Worm (Caenorhabditis elegans) whole organism, late embryonic: ENCODE results near the gene F13A7.7.
A peak's percentile ranks its signal among the peaks of the same experiment; 100 is the strongest.

Experiments
- C08G9.2 ChIP-seq: sonication (generic microtip); optimal IDR thresholded peaks from 2 replicates; lab custom pipeline; 2016; ENCODE audit warnings: mild to moderate bottlenecking, missing genetic modification characterization, moderate library complexity, missing compliant biosample characterization
- F13H6.1 ChIP-seq: sonication (generic microtip); optimal IDR thresholded peaks from 2 replicates; lab custom pipeline; 2016; ENCODE audit warnings: missing genetic modification characterization, missing compliant biosample characterization
- K09A11.1 ChIP-seq: sonication (generic microtip); optimal IDR thresholded peaks from 2 replicates; lab custom pipeline; 2017; ENCODE audit warnings: antibody characterized with exemption, mild to moderate bottlenecking, missing genetic modification characterization, missing compliant biosample characterization; ENCODE audit not compliant: insufficient read depth
- ama-1 ChIP-seq: fragments of 150-350 bp; optimal IDR thresholded peaks from 2 replicates; lab custom pipeline; 2014
- ceh-14 ChIP-seq: sonication (generic microtip); optimal IDR thresholded peaks from 2 replicates; lab custom pipeline; 2016; ENCODE audit warnings: missing genotype, missing genetic modification characterization, missing compliant biosample characterization
- ceh-19 ChIP-seq: fragments of 200-800 bp; sonication (Bioruptor generic); optimal IDR thresholded peaks from 2 replicates; lab custom pipeline; 2018; ENCODE audit warnings: mild to moderate bottlenecking, missing genetic modification characterization, missing compliant biosample characterization
- ceh-2 ChIP-seq: sonication (generic microtip); optimal IDR thresholded peaks from 2 replicates; lab custom pipeline; 2016; ENCODE audit warnings: missing genotype, missing genetic modification characterization, missing compliant biosample characterization
- ceh-22 ChIP-seq: sonication (generic microtip); optimal IDR thresholded peaks from 2 replicates; lab custom pipeline; 2017; ENCODE audit warnings: missing biosample characterization, missing genetic modification characterization
- ceh-31 ChIP-seq: sonication (generic microtip); optimal IDR thresholded peaks from 2 replicates; lab custom pipeline; 2016; ENCODE audit warnings: missing genetic modification characterization, missing compliant biosample characterization
- ceh-34 ChIP-seq: sonication (generic microtip); optimal IDR thresholded peaks from 2 replicates; lab custom pipeline; 2016; ENCODE audit warnings: mild to moderate bottlenecking, missing genetic modification characterization, missing compliant biosample characterization
- ceh-45 ChIP-seq: fragments of 200-800 bp; sonication (Bioruptor generic); IDR thresholded peaks from 2 replicates; pipeline ENCODE4 v1.3.6; 2022; ENCODE audit warnings: missing genetic modification reagents, missing genetic modification characterization, missing compliant biosample characterization
- ceh-48 ChIP-seq: sonication (generic microtip); optimal IDR thresholded peaks from 2 replicates; lab custom pipeline; 2016; ENCODE audit warnings: missing genetic modification characterization, inconsistent platforms, missing compliant biosample characterization
- ceh-6 ChIP-seq: fragments of 200-800 bp; sonication (Bioruptor generic); optimal IDR thresholded peaks from 2 replicates; lab custom pipeline; 2018; ENCODE audit warnings: mild to moderate bottlenecking, missing genetic modification characterization, missing compliant biosample characterization
- che-1 ChIP-seq: sonication (generic microtip); optimal IDR thresholded peaks from 2 replicates; lab custom pipeline; 2016; ENCODE audit warnings: mild to moderate bottlenecking, missing genetic modification characterization, missing compliant biosample characterization
- dmd-4 ChIP-seq: sonication (generic microtip); optimal IDR thresholded peaks from 2 replicates; lab custom pipeline; 2016; ENCODE audit warnings: borderline replicate concordance, missing genetic modification characterization, missing compliant biosample characterization
- dve-1 ChIP-seq: sonication (generic microtip); optimal IDR thresholded peaks from 2 replicates; lab custom pipeline; 2017; ENCODE audit warnings: antibody characterized with exemption, mild to moderate bottlenecking, missing genetic modification characterization, missing compliant biosample characterization
- elt-2 ChIP-seq: sonication (generic microtip); optimal IDR thresholded peaks from 2 replicates; lab custom pipeline; 2016; ENCODE audit warnings: missing genetic modification reagents, missing genetic modification characterization, missing compliant biosample characterization
- elt-4 ChIP-seq: sonication (generic microtip); optimal IDR thresholded peaks from 2 replicates; lab custom pipeline; 2016; ENCODE audit warnings: missing genetic modification characterization, missing compliant biosample characterization
- ets-4 ChIP-seq: sonication (generic microtip); optimal IDR thresholded peaks from 2 replicates; lab custom pipeline; 2016; ENCODE audit warnings: missing genetic modification characterization, missing compliant biosample characterization
- eyg-1 ChIP-seq: sonication (generic microtip); optimal IDR thresholded peaks from 2 replicates; lab custom pipeline; 2016; ENCODE audit warnings: missing genotype, missing genetic modification characterization, missing compliant biosample characterization
- fax-1 ChIP-seq: sonication (generic microtip); optimal IDR thresholded peaks from 2 replicates; lab custom pipeline; 2016; ENCODE audit warnings: missing genotype, missing genetic modification characterization, missing compliant biosample characterization
- fkh-10 ChIP-seq: fragments of 150-350 bp; optimal IDR thresholded peaks from 2 replicates; lab custom pipeline; 2014; ENCODE audit warnings: missing biosample characterization, missing genetic modification reagents, missing genetic modification characterization
- fkh-6 ChIP-seq: sonication (generic microtip); optimal IDR thresholded peaks from 2 replicates; lab custom pipeline; 2016; ENCODE audit warnings: missing genetic modification characterization, missing compliant biosample characterization
- hlh-13 ChIP-seq: fragments of 200-800 bp; sonication (Bioruptor generic); optimal IDR thresholded peaks from 2 replicates; lab custom pipeline; 2018; ENCODE audit warnings: mild to moderate bottlenecking, missing genetic modification characterization, missing compliant biosample characterization
- hlh-15 ChIP-seq: sonication (generic microtip); optimal IDR thresholded peaks from 2 replicates; lab custom pipeline; 2016; ENCODE audit warnings: missing genetic modification characterization, missing compliant biosample characterization
- hlh-30 ChIP-seq: sonication (generic microtip); optimal IDR thresholded peaks from 2 replicates; lab custom pipeline; 2017; ENCODE audit warnings: antibody characterized with exemption, missing genetic modification characterization, missing compliant biosample characterization; ENCODE audit not compliant: insufficient read depth
- hlh-6 ChIP-seq: sonication (generic microtip); optimal IDR thresholded peaks from 2 replicates; lab custom pipeline; 2016; ENCODE audit warnings: missing genotype, missing genetic modification characterization, missing compliant biosample characterization
- hlh-8 ChIP-seq: sonication (generic microtip); optimal IDR thresholded peaks from 2 replicates; lab custom pipeline; 2016; ENCODE audit warnings: missing genotype, missing genetic modification characterization, missing compliant biosample characterization
- lim-6 ChIP-seq: sonication (generic microtip); optimal IDR thresholded peaks from 2 replicates; lab custom pipeline; 2016; ENCODE audit warnings: missing genetic modification characterization, missing compliant biosample characterization
- lin-11 ChIP-seq: fragments of 200-800 bp; sonication (Bioruptor generic); optimal IDR thresholded peaks from 2 replicates; lab custom pipeline; 2018; ENCODE audit warnings: mild to moderate bottlenecking, missing genetic modification characterization, missing compliant biosample characterization
- madf-2 ChIP-seq: sonication (generic microtip); optimal IDR thresholded peaks from 2 replicates; lab custom pipeline; 2017; ENCODE audit warnings: missing genetic modification characterization, missing compliant biosample characterization
- mec-3 ChIP-seq: sonication (generic microtip); optimal IDR thresholded peaks from 2 replicates; lab custom pipeline; 2016; ENCODE audit warnings: borderline replicate concordance, missing genetic modification characterization, missing compliant biosample characterization
- nfya-1 ChIP-seq: sonication (generic microtip); optimal IDR thresholded peaks from 2 replicates; lab custom pipeline; 2017; ENCODE audit warnings: missing genetic modification characterization, mild to moderate bottlenecking, missing compliant biosample characterization, antibody characterized with exemption, moderate library complexity
- nhr-232 ChIP-seq: sonication (generic microtip); optimal IDR thresholded peaks from 2 replicates; lab custom pipeline; 2016; ENCODE audit warnings: missing genetic modification characterization, missing compliant biosample characterization
- odd-2 ChIP-seq: sonication (generic microtip); optimal IDR thresholded peaks from 2 replicates; lab custom pipeline; 2017; ENCODE audit warnings: antibody characterized with exemption, mild to moderate bottlenecking, missing genetic modification characterization, missing compliant biosample characterization
- pat-9 ChIP-seq: fragments of 200-800 bp; sonication (Bioruptor generic); optimal IDR thresholded peaks from 2 replicates; lab custom pipeline; 2018; ENCODE audit warnings: mild to moderate bottlenecking, missing genetic modification characterization, moderate library complexity, missing compliant biosample characterization
- pax-1 ChIP-seq: fragments of 150-350 bp; optimal IDR thresholded peaks from 2 replicates; lab custom pipeline; 2014; ENCODE audit warnings: missing biosample characterization, missing genetic modification characterization
- pha-2 ChIP-seq: sonication (generic microtip); optimal IDR thresholded peaks from 2 replicates; lab custom pipeline; 2017; ENCODE audit warnings: mild to moderate bottlenecking, missing genetic modification characterization, missing compliant biosample characterization
- pqm-1 ChIP-seq: sonication (generic microtip); optimal IDR thresholded peaks from 2 replicates; lab custom pipeline; 2016; ENCODE audit warnings: missing genetic modification characterization, missing compliant biosample characterization
- pros-1 ChIP-seq: fragments of 150-350 bp; optimal IDR thresholded peaks from 2 replicates; lab custom pipeline; 2014; ENCODE audit warnings: missing biosample characterization, missing genetic modification reagents, missing genetic modification characterization
- ref-2 ChIP-seq: sonication (generic microtip); optimal IDR thresholded peaks from 2 replicates; lab custom pipeline; 2016; ENCODE audit warnings: missing genetic modification characterization, missing compliant biosample characterization
- rnt-1 ChIP-seq: sonication (generic microtip); optimal IDR thresholded peaks from 2 replicates; lab custom pipeline; 2016; ENCODE audit warnings: missing genetic modification characterization, missing compliant biosample characterization
- sox-2 ChIP-seq: fragments of 200-800 bp; sonication (Bioruptor generic); IDR thresholded peaks from 2 replicates; pipeline ENCODE4 v1.3.6; 2022; ENCODE audit warnings: missing genetic modification reagents, missing genetic modification characterization, missing compliant biosample characterization
- sox-4 ChIP-seq: sonication (generic microtip); optimal IDR thresholded peaks from 2 replicates; lab custom pipeline; 2017; ENCODE audit warnings: mild to moderate bottlenecking, missing genetic modification characterization, inconsistent platforms, missing compliant biosample characterization
- syd-9 ChIP-seq: sonication (generic microtip); optimal IDR thresholded peaks from 2 replicates; lab custom pipeline; 2016; ENCODE audit warnings: mild to moderate bottlenecking, missing genetic modification characterization, moderate library complexity, missing compliant biosample characterization
- tbx-2 ChIP-seq: sonication (generic microtip); optimal IDR thresholded peaks from 2 replicates; lab custom pipeline; 2016; ENCODE audit warnings: missing genetic modification characterization, missing compliant biosample characterization
- tbx-7 ChIP-seq: sonication (generic microtip); optimal IDR thresholded peaks from 2 replicates; lab custom pipeline; 2016; ENCODE audit warnings: missing genotype, missing genetic modification characterization, missing compliant biosample characterization
- ttx-3 ChIP-seq: sonication (generic microtip); optimal IDR thresholded peaks from 2 replicates; lab custom pipeline; 2016; ENCODE audit warnings: missing genetic modification reagents, missing genetic modification characterization, missing compliant biosample characterization
- unc-3 ChIP-seq, 2 experiments: fragments of 200-800 bp in 1 of 2; sonication (Bioruptor generic) in 1 of 2; sonication (generic microtip) in 1 of 2; conservative IDR thresholded peaks in 1 of 2; optimal IDR thresholded peaks in 1 of 2; 2 replicates each; pipeline versions ENCODE4 v1.3.6 to Lab custom; 2016 to 2022; ENCODE audit warnings: missing compliant biosample characterization in 2 of 2, missing genetic modification characterization in 2 of 2, missing genetic modification reagents in 1 of 2
- unc-42 ChIP-seq: sonication (generic microtip); optimal IDR thresholded peaks from 2 replicates; lab custom pipeline; 2016; ENCODE audit warnings: missing genotype, missing genetic modification characterization, missing compliant biosample characterization
- unc-55 ChIP-seq: sonication (generic microtip); optimal IDR thresholded peaks from 2 replicates; lab custom pipeline; 2017; ENCODE audit warnings: missing biosample characterization, missing genetic modification reagents, missing genetic modification characterization
- unc-86 ChIP-seq: sonication (generic microtip); optimal IDR thresholded peaks from 2 replicates; lab custom pipeline; 2016; ENCODE audit warnings: missing genetic modification characterization, missing compliant biosample characterization
- zip-5 ChIP-seq: sonication (generic microtip); optimal IDR thresholded peaks from 2 replicates; lab custom pipeline; 2016; ENCODE audit warnings: missing genetic modification characterization, missing compliant biosample characterization

F13A7.7 gene

DNA sequence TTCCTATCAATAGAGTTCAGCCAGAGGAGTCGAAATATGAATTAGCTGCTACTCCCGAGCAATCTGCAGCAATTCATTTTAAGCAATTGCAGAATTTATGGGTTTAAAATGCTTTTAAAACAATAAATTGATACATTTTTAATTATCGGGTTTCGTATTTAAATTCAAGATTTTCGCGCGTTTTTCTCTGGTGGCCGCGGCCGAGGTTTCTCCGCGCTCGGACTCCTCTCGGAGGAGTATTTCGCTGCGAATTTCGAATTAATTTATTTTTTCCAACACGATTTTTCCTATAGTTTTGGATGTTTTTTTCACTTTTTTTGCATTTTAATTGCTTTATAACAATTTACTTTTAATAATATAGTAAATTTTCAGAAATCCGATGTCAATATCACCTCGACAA is 17.9 kb upstream of the F13A7.7 start, which contains the start of gene F13A7.14:
TSS of gene F13A7.14 (plus strand) at position 373 of the 400 bp plus-strand sequence.
- TF ChIP-seq mec-3, result peak; percentile 72
- TF ChIP-seq ceh-22 (tag; lab: Kevin White, UChicago), result no peak
- TF ChIP-seq nhr-232 (tag; lab: Kevin White, UChicago), result no peak
- TF ChIP-seq fkh-10 (GFP tag; lab: Kevin White, UChicago), result no peak
- TF ChIP-seq nfya-1 (tag; lab: Kevin White, UChicago), result peak; percentile 31
- peak; percentile 64 for TF ChIP-seq hlh-8
- TF ChIP-seq ets-4, result peak; percentile 92
- no peak for TF ChIP-seq ceh-48 (tag; lab: Kevin White, UChicago)
- TF ChIP-seq elt-2 (tag; lab: Kevin White, UChicago), result no peak
- peak; percentile 68 for TF ChIP-seq tbx-2 (tag; lab: Kevin White, UChicago)
- no peak for TF ChIP-seq pros-1
- no peak for TF ChIP-seq pat-9 (tag; lab: Kevin White, UChicago)
- no peak for TF ChIP-seq che-1 (tag; lab: Kevin White, UChicago)
- peak; percentile 93 for TF ChIP-seq ceh-31 (tag; lab: Kevin White, UChicago)
- TF ChIP-seq unc-86 (tag; lab: Kevin White, UChicago), result no peak
- peak; percentile 51 for TF ChIP-seq fax-1 (tag; lab: Kevin White, UChicago)
- no peak for TF ChIP-seq ceh-19 (GFP tag; lab: Kevin White, UChicago)
- no peak for TF ChIP-seq hlh-15 (tag; lab: Kevin White, UChicago)
- peak; percentile 86 for TF ChIP-seq ref-2 (tag; lab: Kevin White, UChicago)
- no peak for TF ChIP-seq odd-2 (tag; lab: Kevin White, UChicago)
- TF ChIP-seq zip-5 (tag; lab: Kevin White, UChicago), result peak; percentile 82
- TF ChIP-seq ceh-45 (GFP tag; lab: Robert Waterston, UW), result no peak
- TF ChIP-seq fkh-6 (tag; lab: Kevin White, UChicago), result no peak
- no peak for TF ChIP-seq lin-11 (tag; lab: Kevin White, UChicago)
- TF ChIP-seq unc-55, result no peak
- peak; percentile 60 for TF ChIP-seq lim-6
- TF ChIP-seq ceh-6 (GFP tag; lab: Kevin White, UChicago), result no peak
- no peak for TF ChIP-seq dmd-4
- no peak for TF ChIP-seq ttx-3
- TF ChIP-seq rnt-1 (tag; lab: Kevin White, UChicago), result peak; percentile 77
- TF ChIP-seq unc-3 (GFP tag; conservative IDR thresholded peaks at IDR 0.05; lab: Robert Waterston, UW), result no peak
- TF ChIP-seq unc-3 (tag; optimal IDR thresholded peaks at IDR 0.05; lab: Kevin White, UChicago), result no peak
- TF ChIP-seq sox-2 (GFP tag; lab: Robert Waterston, UW), result no peak
- TF ChIP-seq ama-1, result no peak
- TF ChIP-seq ceh-34 (tag; lab: Kevin White, UChicago), result peak; percentile 53
- no peak for TF ChIP-seq hlh-13
- peak; percentile 96 for TF ChIP-seq C08G9.2 (tag; lab: Kevin White, UChicago)
- TF ChIP-seq hlh-30 (tag; lab: Kevin White, UChicago), result no peak
- no peak for TF ChIP-seq syd-9 (tag; lab: Kevin White, UChicago)
- TF ChIP-seq madf-2 (tag; lab: Kevin White, UChicago), result no peak
- TF ChIP-seq pqm-1, result no peak
- TF ChIP-seq pax-1 (tag; lab: Kevin White, UChicago), result no peak
- peak; percentile 88 for TF ChIP-seq tbx-7 (tag; lab: Kevin White, UChicago)
- no peak for TF ChIP-seq elt-4 (tag; lab: Kevin White, UChicago)
- TF ChIP-seq F13H6.1 (tag; lab: Kevin White, UChicago), result peak; percentile 57
- peak; percentile 56 for TF ChIP-seq unc-42 (tag; lab: Kevin White, UChicago)
- peak; percentile 92 for TF ChIP-seq ceh-2 (tag; lab: Kevin White, UChicago)
- TF ChIP-seq hlh-6 (tag; lab: Kevin White, UChicago), result no peak
- TF ChIP-seq K09A11.1, result no peak
- TF ChIP-seq eyg-1 (tag; lab: Kevin White, UChicago), result no peak
- no peak for TF ChIP-seq pha-2 (tag; lab: Kevin White, UChicago)
- peak; percentile 80 for TF ChIP-seq ceh-14
- no peak for TF ChIP-seq sox-4
- TF ChIP-seq dve-1 (tag; lab: Kevin White, UChicago), result no peak
